Worm (Caenorhabditis elegans): ENCODE data around the gene ZC443.2.

DNA sequence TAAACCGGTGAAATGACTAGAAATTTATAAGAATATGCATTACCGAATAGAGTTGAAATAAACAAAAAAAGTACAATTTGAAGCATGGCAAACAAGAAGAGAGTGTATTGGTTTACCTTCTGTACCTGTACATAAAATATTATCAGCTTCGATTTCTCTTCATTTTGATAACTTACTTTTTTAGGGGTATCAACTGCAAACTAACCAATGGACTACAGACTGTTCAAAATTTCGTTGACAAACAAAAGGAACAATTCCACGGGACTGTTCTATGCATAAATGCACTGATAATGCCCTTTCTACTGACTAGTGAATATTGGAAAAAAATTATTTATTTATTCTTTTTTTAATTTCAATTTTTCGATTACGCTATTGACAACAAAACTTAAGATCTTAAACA, 13.0 kb downstream of the ZC443.2 start, which contains the start of gene ugt-6:
- TF ChIP-seq hnd-1 (tag; optimal IDR thresholded peaks at IDR 0.05) (no peak), pes-1 (GFP tag; IDR thresholded peaks at IDR 0.05) (no peak), ama-1 (optimal IDR thresholded peaks at IDR 0.05) (no peak), F13C5.2 (tag; optimal IDR thresholded peaks at IDR 0.05) (no peak), B0310.2 (tag; optimal IDR thresholded peaks at IDR 0.05) (no peak), tbx-37 (GFP tag; conservative IDR thresholded peaks at IDR 0.05) (no peak), ets-7 (tag; optimal IDR thresholded peaks at IDR 0.05) (no peak)
